Fruit fly (Drosophila melanogaster) whole organism, prepupa: ENCODE measurements around the gene eIF4E4.

Source experiments
- Eip75B ChIP-seq: fragments of 200-800 bp; sonication (Bioruptor generic); optimal IDR thresholded peaks from 3 replicates; lab custom pipeline; 2016; ENCODE audit warnings: missing biosample characterization, missing genetic modification characterization
- fd85E ChIP-seq: fragments of 200-800 bp; sonication (Bioruptor generic); optimal IDR thresholded peaks from 3 replicates; lab custom pipeline; 2016; ENCODE audit warnings: missing biosample characterization, missing genetic modification characterization
- spab ChIP-seq: fragments of 200-800 bp; sonication (Bioruptor generic); optimal IDR thresholded peaks from 2 replicates; lab custom pipeline; 2017; ENCODE audit warnings: missing biosample characterization, mild to moderate bottlenecking, missing genetic modification characterization, missing genetic modification reagents
- topi ChIP-seq: fragments of 200-800 bp; sonication (Bioruptor generic); optimal IDR thresholded peaks from 3 replicates; lab custom pipeline; 2016; ENCODE audit warnings: missing biosample characterization, missing genetic modification characterization
- vri ChIP-seq: fragments of 200-800 bp; sonication (Bioruptor generic); optimal IDR thresholded peaks from 3 replicates; lab custom pipeline; 2016; ENCODE audit warnings: missing biosample characterization, mild to moderate bottlenecking, missing genetic modification characterization

- TF ChIP-seq Eip75B (GFP tag; lab: Kevin White, UChicago), result no peak
- TF ChIP-seq spab, result no peak
- TF ChIP-seq vri, result no peak
- TF ChIP-seq topi (GFP tag; lab: Kevin White, UChicago), result no peak
- no peak for TF ChIP-seq fd85E (GFP tag; lab: Kevin White, UChicago)
Observed at dm6 chr3L:6623669-6624204, 41.7 kb downstream of the eIF4E4 start, which contains the start of gene GluRIA.
